Fruit fly (Drosophila melanogaster): ENCODE results near the gene Taf9.
A peak's percentile ranks its signal among the peaks of the same experiment; 100 is the strongest.

Taf9 gene

DNA sequence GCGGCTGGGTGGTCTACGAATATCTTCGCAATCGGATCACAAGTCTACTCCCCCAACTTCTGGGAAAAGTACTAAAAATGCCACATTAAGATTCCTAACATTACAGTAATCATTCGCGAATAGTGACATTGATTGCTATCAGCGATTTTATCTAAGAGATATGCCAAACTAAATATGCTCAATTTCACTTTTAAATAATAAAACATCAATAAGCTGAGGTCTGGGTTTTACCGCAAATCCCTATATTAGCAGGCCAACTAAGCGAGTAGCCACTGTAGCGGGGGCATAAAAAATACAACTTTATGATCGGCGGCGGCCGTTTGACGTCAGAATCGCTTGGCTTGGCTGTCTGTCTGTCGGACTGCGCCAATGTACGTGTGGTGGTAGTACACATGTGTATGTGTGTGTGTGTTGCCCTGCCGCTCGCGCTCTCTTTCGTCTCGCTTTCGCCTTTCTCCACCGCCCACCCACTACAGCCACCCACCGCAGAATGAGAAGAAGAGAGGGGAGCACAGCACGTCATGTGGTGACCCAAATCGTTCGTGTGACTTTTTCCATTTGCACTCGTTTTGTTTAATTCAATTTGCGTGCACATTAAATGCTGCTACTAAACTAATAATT is 38.4 kb downstream of the Taf9 start (continued):
- TF ChIP-seq sd (tag; optimal IDR thresholded peaks at IDR 0.05): peak; percentile 99
- TF ChIP-seq CG8290 (GFP tag; optimal IDR thresholded peaks at IDR 0.05): peak; percentile 87
- TF ChIP-seq CG8290 (tag; optimal IDR thresholded peaks at IDR 0.05): peak; percentile 68 to 99
- peak; percentile 96 for TF ChIP-seq Hmr (GFP tag; optimal IDR thresholded peaks at IDR 0.05)
- TF ChIP-seq kah (GFP tag; optimal IDR thresholded peaks at IDR 0.05): peak; percentile 78
- peak in 1 of 3 experiments; percentile 79 for TF ChIP-seq lola (GFP tag; optimal IDR thresholded peaks at IDR 0.05)
- peak; percentile 70 for TF ChIP-seq CG31388 (GFP tag; optimal IDR thresholded peaks at IDR 0.05)
- peak; percentile 82 for TF ChIP-seq CG6254 (GFP tag; optimal IDR thresholded peaks at IDR 0.05)
- TF ChIP-seq CG6791 (GFP tag; IDR thresholded peaks at IDR 0.05; ENCODE audit: partially characterized antibody): no peak
- peak; percentile 87 for TF ChIP-seq dimm (GFP tag; IDR thresholded peaks at IDR 0.05)
- TF ChIP-seq BEAF-32 (GFP tag; optimal IDR thresholded peaks at IDR 0.05): peak; percentile 11
- peak; percentile 95 for TF ChIP-seq CG17361 (GFP tag; IDR thresholded peaks at IDR 0.05)
- no peak for TF ChIP-seq knrl (GFP tag; IDR thresholded peaks at IDR 0.05; ENCODE audit: partially characterized antibody)
- peak; percentile 90 for TF ChIP-seq CG3407 (GFP tag; optimal IDR thresholded peaks at IDR 0.05)
- TF ChIP-seq CG11085 (GFP tag; IDR thresholded peaks at IDR 0.05): peak; percentile 95
- peak; percentile 94 to 95 for TF ChIP-seq Hr51 (GFP tag; optimal IDR thresholded peaks at IDR 0.05)
- no peak for TF ChIP-seq CG7963 (GFP tag; IDR thresholded peaks at IDR 0.05; ENCODE audit: partially characterized antibody)
- no peak for TF ChIP-seq fd102C (GFP tag; optimal IDR thresholded peaks at IDR 0.05)
- TF ChIP-seq CG6813 (GFP tag; optimal IDR thresholded peaks at IDR 0.05): peak; percentile 88
- peak; percentile 92 for TF ChIP-seq ro (GFP tag; IDR thresholded peaks at IDR 0.05)
- TF ChIP-seq Rx (GFP tag; IDR thresholded peaks at IDR 0.05): peak; percentile 92
- peak; percentile 96 for TF ChIP-seq CG11247 (GFP tag; IDR thresholded peaks at IDR 0.05)
- peak; percentile 86 for TF ChIP-seq Oaz (GFP tag; IDR thresholded peaks at IDR 0.05)
- peak; percentile 56 for TF ChIP-seq Jarid2 (GFP tag; optimal IDR thresholded peaks at IDR 0.05)
- TF ChIP-seq zfh2 (GFP tag; optimal IDR thresholded peaks at IDR 0.05): peak; percentile 98
- TF ChIP-seq Hmx (GFP tag; optimal IDR thresholded peaks at IDR 0.05): peak; percentile 85
- TF ChIP-seq CG13287 (GFP tag; IDR thresholded peaks at IDR 0.05; ENCODE audit: partially characterized antibody): no peak; the same call in 1 of the 2 replicates
- TF ChIP-seq CG33557 (GFP tag; optimal IDR thresholded peaks at IDR 0.05): peak; percentile 70
- TF ChIP-seq ash1 (GFP tag; optimal IDR thresholded peaks at IDR 0.05): peak; percentile 62
- TF ChIP-seq CG12744 (GFP tag; optimal IDR thresholded peaks at IDR 0.05): peak; percentile 88
- TF ChIP-seq ac (GFP tag; optimal IDR thresholded peaks at IDR 0.05): peak; percentile 63
- peak; percentile 91 for TF ChIP-seq jigr1 (GFP tag; IDR thresholded peaks at IDR 0.05)
- TF ChIP-seq bcd (GFP tag; optimal IDR thresholded peaks at IDR 0.05): peak; percentile 93
- TF ChIP-seq Gsc (GFP tag; IDR thresholded peaks at IDR 0.05): peak; percentile 86
- peak; percentile 89 for TF ChIP-seq slou (GFP tag; optimal IDR thresholded peaks at IDR 0.05)
- peak; percentile 98 for TF ChIP-seq CG11456 (GFP tag; IDR thresholded peaks at IDR 0.05)
- TF ChIP-seq seq (GFP tag; IDR thresholded peaks at IDR 0.05): peak; percentile 91
- TF ChIP-seq Mrtf (GFP tag; IDR thresholded peaks at IDR 0.05): peak; percentile 94
- peak; percentile 83 for TF ChIP-seq Myb (GFP tag; optimal IDR thresholded peaks at IDR 0.05)
- TF ChIP-seq MTF-1 (GFP tag; optimal IDR thresholded peaks at IDR 0.05; ENCODE audit: borderline replicate concordance): peak; percentile 75
- peak; percentile 55 for TF ChIP-seq CG17186 (GFP tag; optimal IDR thresholded peaks at IDR 0.05)
- TF ChIP-seq gsb-n (tag; optimal IDR thresholded peaks at IDR 0.05): peak; percentile 92
- TF ChIP-seq BtbVII (GFP tag; optimal IDR thresholded peaks at IDR 0.05): peak; percentile 90
- peak; percentile 99 for TF ChIP-seq abd-A (tag; optimal IDR thresholded peaks at IDR 0.05)
- TF ChIP-seq Aef1 (GFP tag; IDR thresholded peaks at IDR 0.05): peak; percentile 93
- peak; percentile 93 for TF ChIP-seq vfl (GFP tag; optimal IDR thresholded peaks at IDR 0.05)
- TF ChIP-seq tll (GFP tag; optimal IDR thresholded peaks at IDR 0.05): no peak
- peak; percentile 98 for TF ChIP-seq vvl (GFP tag; IDR thresholded peaks at IDR 0.05)
- peak; percentile 90 for TF ChIP-seq her (GFP tag; optimal IDR thresholded peaks at IDR 0.05)

Data from whole organism, embryonic.